Fruit fly (Drosophila melanogaster) whole organism, embryonic: ENCODE measurements around the gene CG5068.
A peak's percentile ranks its signal among the peaks of the same experiment; 100 is the strongest.

ENCODE experiments used
- CG31388 ChIP-seq: fragments of 200-800 bp; sonication (Bioruptor generic); optimal IDR thresholded peaks from 2 replicates; lab custom pipeline; 2016; ENCODE audit warnings: missing biosample characterization, missing genetic modification characterization
- Fer2 ChIP-seq: fragments of 200-800 bp; sonication (Bioruptor generic); optimal IDR thresholded peaks from 2 replicates; lab custom pipeline; 2018; ENCODE audit warnings: missing biosample characterization, mild to moderate bottlenecking, missing genetic modification characterization, moderate library complexity
- Hmx ChIP-seq: fragments of 200-800 bp; sonication (Bioruptor generic); optimal IDR thresholded peaks from 2 replicates; lab custom pipeline; 2016; ENCODE audit warnings: missing biosample characterization, missing genetic modification characterization
- mam ChIP-seq: fragments of 200-800 bp; sonication (Bioruptor generic); optimal IDR thresholded peaks from 3 replicates; lab custom pipeline; 2016; ENCODE audit warnings: missing biosample characterization, missing genetic modification characterization
- ranshi ChIP-seq: fragments of 200-800 bp; sonication (Bioruptor generic); IDR thresholded peaks from 2 replicates; pipeline ENCODE4 v1.3.6; 2022; ENCODE audit warnings: missing biosample characterization, missing genetic modification characterization
- scrt ChIP-seq: fragments of 200-800 bp; sonication (Bioruptor generic); optimal IDR thresholded peaks from 2 replicates; lab custom pipeline; 2018; ENCODE audit warnings: missing biosample characterization, mild to moderate bottlenecking, missing genetic modification characterization, moderate library complexity

- TF ChIP-seq CG31388 (GFP tag; lab: Kevin White, UChicago) = no peak
- peak; percentile 28 for TF ChIP-seq scrt
- no peak for TF ChIP-seq Hmx (GFP tag; lab: Kevin White, UChicago)
- TF ChIP-seq ranshi (GFP tag; lab: Robert Waterston, UW) = no peak
- no peak for TF ChIP-seq Fer2 (tag; lab: Kevin White, UChicago)
- no peak for TF ChIP-seq mam
These were observed 35.6 kb upstream of the CG5068 start for dm6 chr3L:8950955-8951354.
